Worm (Caenorhabditis elegans) whole organism, late embryonic: ENCODE measurements around the gene sre-48.

Source experiments
- K02D7.2 ChIP-seq: sonication (generic microtip); optimal IDR thresholded peaks from 2 replicates; lab custom pipeline; 2017; ENCODE audit warnings: mild to moderate bottlenecking, missing genetic modification characterization, missing compliant biosample characterization
- hlh-13 ChIP-seq: fragments of 200-800 bp; sonication (Bioruptor generic); optimal IDR thresholded peaks from 2 replicates; lab custom pipeline; 2018; ENCODE audit warnings: mild to moderate bottlenecking, missing genetic modification characterization, missing compliant biosample characterization

DNA sequence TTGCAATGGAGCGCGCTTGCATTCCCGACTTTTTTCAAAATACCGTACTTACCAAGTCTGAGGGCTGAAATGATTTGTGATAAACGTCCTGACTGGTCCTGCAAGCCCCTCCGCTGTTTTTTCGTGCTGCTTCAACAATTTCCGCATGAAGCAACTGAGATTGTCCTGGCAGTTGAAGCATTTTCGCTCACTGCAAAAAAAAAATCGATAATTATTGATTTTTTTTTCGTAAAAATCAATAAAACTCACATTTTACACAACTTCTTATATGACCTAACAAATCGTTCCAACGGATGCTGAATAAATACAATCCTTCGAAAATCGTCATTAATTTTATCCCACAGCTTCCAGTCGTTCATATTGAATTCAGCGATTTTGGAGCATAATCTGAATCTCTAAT lies 39.2 kb upstream of the sre-48 start:
- TF ChIP-seq K02D7.2 (tag; lab: Kevin White, UChicago) (no peak), hlh-13 (no peak)
